Worm (Caenorhabditis elegans) whole organism, L3 larva: ENCODE data around the gene F40G12.9.

Experiments
- aly-2 ChIP-seq: fragments of 150-350 bp; optimal IDR thresholded peaks from 2 replicates; lab custom pipeline; 2014; ENCODE audit warnings: missing biosample characterization, missing genetic modification characterization
- ceh-82 ChIP-seq: fragments of 150-350 bp; optimal IDR thresholded peaks from 2 replicates; lab custom pipeline; 2014; ENCODE audit warnings: missing biosample characterization, missing genetic modification characterization
- nhr-28 ChIP-seq: fragments of 150-350 bp; optimal IDR thresholded peaks from 2 replicates; lab custom pipeline; 2014; ENCODE audit warnings: missing biosample characterization, missing genetic modification characterization
- pha-4 ChIP-seq: fragments of 150-350 bp; optimal IDR thresholded peaks from 2 replicates; lab custom pipeline; 2014; ENCODE audit warnings: missing biosample characterization, missing genetic modification reagents, missing genetic modification characterization
- snpc-4 ChIP-seq: fragments of 150-350 bp; optimal IDR thresholded peaks from 2 replicates; lab custom pipeline; 2014; ENCODE audit warnings: missing biosample characterization, missing genetic modification characterization
- ztf-11 ChIP-seq: fragments of 150-350 bp; optimal IDR thresholded peaks from 2 replicates; lab custom pipeline; 2014; ENCODE audit warnings: missing biosample characterization, missing genetic modification characterization

DNA sequence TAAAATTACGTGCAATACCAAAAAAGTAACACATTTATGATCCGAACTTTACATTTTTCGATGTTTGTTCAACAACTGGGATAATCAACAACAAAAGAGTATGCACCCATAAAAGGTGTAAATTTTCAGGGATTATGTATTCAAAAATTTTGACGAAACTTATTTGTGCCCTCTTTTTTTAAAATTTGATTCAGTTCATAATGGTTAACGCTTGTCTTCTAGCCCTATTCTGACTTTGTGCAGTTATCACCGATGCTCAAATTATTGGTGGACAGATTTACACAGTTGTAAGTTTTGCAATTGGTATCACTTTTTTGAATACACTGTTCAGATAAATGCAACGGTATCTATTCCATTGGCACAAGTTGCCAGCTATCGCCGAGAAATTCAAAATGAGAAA is 33.8 kb upstream of the F40G12.9 start, which contains the start of gene K02E11.6:
- TF ChIP-seq aly-2 (tag; lab: Kevin White, UChicago): no peak
- TF ChIP-seq nhr-28 (tag; lab: Kevin White, UChicago): no peak
- TF ChIP-seq pha-4 (tag; lab: Kevin White, UChicago): no peak
- no peak for TF ChIP-seq ztf-11 (tag; lab: Kevin White, UChicago)
- no peak for TF ChIP-seq snpc-4 (tag; lab: Kevin White, UChicago)
- TF ChIP-seq ceh-82 (tag; lab: Kevin White, UChicago): no peak
